Fruit fly (Drosophila melanogaster) whole organism, embryonic: Measurements from ENCODE around the gene MsrA.

Experiments used
- ATbp ChIP-seq: fragments of 200-800 bp; sonication (Bioruptor generic); optimal IDR thresholded peaks from 2 replicates; lab custom pipeline; 2017; ENCODE audit warnings: missing biosample characterization, mild to moderate bottlenecking, missing genetic modification characterization, missing genetic modification reagents
- Atf6 ChIP-seq: fragments of 200-800 bp; sonication (Bioruptor generic); IDR thresholded peaks from 2 replicates; pipeline ENCODE4 v1.3.6; 2022; ENCODE audit warnings: missing biosample characterization, missing genetic modification characterization
- Awh ChIP-seq: fragments of 200-800 bp; sonication (Bioruptor generic); IDR thresholded peaks from 2 replicates; pipeline ENCODE4, ENCODE4 v1.3.6; 2022; ENCODE audit warnings: missing biosample characterization, missing genetic modification characterization
- Bdp1 ChIP-seq: fragments of 200-800 bp; sonication (Bioruptor generic); optimal IDR thresholded peaks from 3 replicates; lab custom pipeline; 2016; ENCODE audit warnings: missing biosample characterization, missing genetic modification characterization
- Bgb ChIP-seq: fragments of 200-800 bp; sonication (Bioruptor generic); IDR thresholded peaks from 2 replicates; pipeline ENCODE4 v1.3.6; 2022; ENCODE audit warnings: missing biosample characterization, missing genetic modification characterization; ENCODE audit not compliant: partially characterized antibody
- Bteb2 ChIP-seq: fragments of 200-800 bp; sonication (Bioruptor generic); optimal IDR thresholded peaks from 2 replicates; lab custom pipeline; 2016; ENCODE audit warnings: missing biosample characterization, missing genetic modification characterization
- CG10321 ChIP-seq: fragments of 200-800 bp; sonication (Bioruptor generic); IDR thresholded peaks from 2 replicates; pipeline ENCODE4 v1.3.6; 2022; ENCODE audit warnings: missing biosample characterization, missing genetic modification characterization
- CG12071 ChIP-seq: fragments of 200-800 bp; sonication (Bioruptor generic); optimal IDR thresholded peaks from 3 replicates; lab custom pipeline; 2018; ENCODE audit warnings: missing biosample characterization, mild to moderate bottlenecking, missing genetic modification characterization
- CG13123 ChIP-seq: fragments of 200-800 bp; sonication (Bioruptor generic); optimal IDR thresholded peaks from 2 replicates; lab custom pipeline; 2016; ENCODE audit warnings: missing biosample characterization, missing genetic modification characterization
- CG14014 ChIP-seq: fragments of 200-800 bp; sonication (Bioruptor generic); IDR thresholded peaks from 2 replicates; pipeline ENCODE4 v1.3.6; 2022; ENCODE audit warnings: missing biosample characterization, missing genetic modification characterization
- CG15011 ChIP-seq: fragments of 200-800 bp; sonication (Bioruptor generic); optimal IDR thresholded peaks from 3 replicates; lab custom pipeline; 2018; ENCODE audit warnings: missing biosample characterization, mild to moderate bottlenecking, missing genetic modification characterization
- CG17912 ChIP-seq: fragments of 200-800 bp; sonication (Bioruptor generic); optimal IDR thresholded peaks from 2 replicates; lab custom pipeline; 2018; ENCODE audit warnings: missing biosample characterization, mild to moderate bottlenecking, missing genetic modification characterization
- CG18599 ChIP-seq: fragments of 200-800 bp; sonication (Bioruptor generic); optimal IDR thresholded peaks from 3 replicates; lab custom pipeline; 2017; ENCODE audit warnings: missing biosample characterization, missing genetic modification characterization, mild to moderate bottlenecking, moderate library complexity, missing genetic modification reagents
- CG18764 ChIP-seq: fragments of 200-800 bp; sonication (Bioruptor generic); optimal IDR thresholded peaks from 3 replicates; lab custom pipeline; 2016; ENCODE audit warnings: missing biosample characterization, missing genetic modification characterization
- CG31224 ChIP-seq: fragments of 200-800 bp; sonication (Bioruptor generic); IDR thresholded peaks from 2 replicates; pipeline ENCODE4 v1.3.6; 2022; ENCODE audit warnings: missing biosample characterization, missing genetic modification characterization
- CG34376 ChIP-seq: fragments of 200-800 bp; sonication (Bioruptor generic); optimal IDR thresholded peaks from 2 replicates; lab custom pipeline; 2018; ENCODE audit warnings: missing biosample characterization, mild to moderate bottlenecking, missing genetic modification characterization
- CG6175 ChIP-seq: fragments of 200-800 bp; sonication (Bioruptor generic); IDR thresholded peaks from 3 replicates; pipeline ENCODE4 v1.3.6; 2022; ENCODE audit warnings: missing biosample characterization, missing genetic modification characterization
- CG6272 ChIP-seq: fragments of 200-800 bp; sonication (Bioruptor generic); IDR thresholded peaks from 2 replicates; pipeline ENCODE4 v1.3.6; 2022; ENCODE audit warnings: missing biosample characterization, missing genetic modification characterization
- CG7987 ChIP-seq: fragments of 200-800 bp; sonication (Bioruptor generic); optimal IDR thresholded peaks from 2 replicates; lab custom pipeline; 2018; ENCODE audit warnings: missing biosample characterization, mild to moderate bottlenecking, missing genetic modification characterization, moderate library complexity
- CG9817 ChIP-seq: fragments of 200-800 bp; sonication (Bioruptor generic); optimal IDR thresholded peaks from 2 replicates; lab custom pipeline; 2018; ENCODE audit warnings: missing biosample characterization, mild to moderate bottlenecking, missing genetic modification characterization, moderate library complexity
- CkIIα-i1 ChIP-seq: fragments of 200-800 bp; sonication (Bioruptor generic); IDR thresholded peaks from 2 replicates; pipeline ENCODE4 v1.3.6; 2022; ENCODE audit warnings: missing biosample characterization, missing genetic modification characterization
- Dip2 ChIP-seq: fragments of 200-800 bp; sonication (Bioruptor generic); IDR thresholded peaks from 2 replicates; pipeline ENCODE4 v1.3.6; 2022; ENCODE audit warnings: missing biosample characterization, missing genetic modification characterization
- Dp ChIP-seq: fragments of 200-800 bp; sonication (Bioruptor generic); optimal IDR thresholded peaks from 2 replicates; lab custom pipeline; 2018; ENCODE audit warnings: missing biosample characterization, mild to moderate bottlenecking, missing genetic modification characterization, moderate library complexity
- Dref ChIP-seq: fragments of 200-800 bp; sonication (Bioruptor generic); IDR thresholded peaks from 2 replicates; pipeline ENCODE4 v1.3.6; 2022; ENCODE audit warnings: missing biosample characterization, missing genetic modification characterization
- HHEX ChIP-seq: fragments of 200-800 bp; sonication (Bioruptor generic); optimal IDR thresholded peaks from 3 replicates; lab custom pipeline; 2017; ENCODE audit warnings: missing biosample characterization, mild to moderate bottlenecking, missing genetic modification characterization, missing genetic modification reagents
- HLHmδ ChIP-seq: fragments of 200-800 bp; sonication (Bioruptor generic); optimal IDR thresholded peaks from 2 replicates; lab custom pipeline; 2018; ENCODE audit warnings: missing biosample characterization, mild to moderate bottlenecking, missing genetic modification characterization, moderate library complexity
- Hr51 ChIP-seq, 2 experiments: fragments of 200-800 bp; sonication (Bioruptor generic); optimal IDR thresholded peaks; 2 replicates in 1 of 2; 3 replicates in 1 of 2; lab custom pipeline; 2016 to 2018; ENCODE audit warnings: missing biosample characterization in 2 of 2, missing genetic modification characterization in 2 of 2, mild to moderate bottlenecking in 1 of 2, moderate library complexity in 1 of 2
- Jarid2 ChIP-seq: fragments of 200-800 bp; sonication (Bioruptor generic); optimal IDR thresholded peaks from 3 replicates; lab custom pipeline; 2017; ENCODE audit warnings: mild to moderate bottlenecking, missing biosample characterization, missing genetic modification reagents, missing genetic modification characterization
- Lpt ChIP-seq: fragments of >200 bp; optimal IDR thresholded peaks from 2 replicates; lab custom pipeline; 2018; ENCODE audit warnings: missing biosample characterization, missing genetic modification characterization
- MBD-R2 ChIP-seq: fragments of 200-800 bp; sonication (Bioruptor generic); IDR thresholded peaks from 2 replicates; pipeline ENCODE4 v1.3.6; 2022; ENCODE audit warnings: missing biosample characterization, missing genetic modification characterization
- Myb ChIP-seq: fragments of 200-800 bp; sonication (Bioruptor generic); optimal IDR thresholded peaks from 2 replicates; lab custom pipeline; 2016; ENCODE audit warnings: missing biosample characterization, missing genetic modification characterization
- Pdp1 ChIP-seq, 2 experiments: fragments of 200-800 bp; sonication (Bioruptor generic); optimal IDR thresholded peaks; 3 replicates each; lab custom pipeline; 2016; ENCODE audit warnings: missing biosample characterization in 2 of 2, missing genetic modification characterization in 2 of 2, mild to moderate bottlenecking in 1 of 2, moderate library complexity in 1 of 2
- Ptx1 ChIP-seq: fragments of 200-800 bp; sonication (Bioruptor generic); IDR thresholded peaks from 2 replicates; pipeline ENCODE4 v1.3.6; 2022; ENCODE audit warnings: missing biosample characterization, missing genetic modification characterization
- Trl ChIP-seq, 3 experiments: fragments of >200 bp in 2 of 3; fragments of 200-800 bp in 1 of 3; sonication (Bioruptor generic) in 1 of 3; optimal IDR thresholded peaks; 2 replicates in 1 of 3; 3 replicates in 2 of 3; lab custom pipeline; 2016 to 2017; ENCODE audit warnings: missing biosample characterization in 1 of 3, missing genetic modification characterization in 1 of 3
- amos ChIP-seq: fragments of 200-800 bp; sonication (Bioruptor generic); IDR thresholded peaks from 2 replicates; pipeline ENCODE4 v1.3.6; 2022; ENCODE audit warnings: missing biosample characterization, missing genetic modification characterization; ENCODE audit not compliant: partially characterized antibody
- ap ChIP-seq: fragments of 200-800 bp; sonication (Bioruptor generic); IDR thresholded peaks from 2 replicates; pipeline ENCODE4 v1.3.6; 2022; ENCODE audit warnings: missing biosample characterization, missing genetic modification characterization
- cwo ChIP-seq: fragments of 200-800 bp; sonication (Bioruptor generic); optimal IDR thresholded peaks from 3 replicates; lab custom pipeline; 2017; ENCODE audit warnings: missing biosample characterization, missing genetic modification characterization, mild to moderate bottlenecking, moderate library complexity, missing genetic modification reagents
- ems ChIP-seq: fragments of 200-800 bp; sonication (Bioruptor generic); optimal IDR thresholded peaks from 3 replicates; lab custom pipeline; 2016; ENCODE audit warnings: missing biosample characterization, missing genetic modification characterization
- fru ChIP-seq: fragments of >200 bp; optimal IDR thresholded peaks from 2 replicates; lab custom pipeline; 2017
- gcm2 ChIP-seq: fragments of 200-800 bp; sonication (Bioruptor generic); optimal IDR thresholded peaks from 2 replicates; lab custom pipeline; 2016; ENCODE audit warnings: missing biosample characterization, missing genetic modification characterization
- ind ChIP-seq: fragments of 200-800 bp; sonication (Bioruptor generic); optimal IDR thresholded peaks from 3 replicates; lab custom pipeline; 2016; ENCODE audit warnings: missing biosample characterization, missing genetic modification characterization
- insv ChIP-seq, 2 experiments: fragments of 200-800 bp; sonication (Bioruptor generic); optimal IDR thresholded peaks; 3 replicates each; lab custom pipeline; 2016 to 2018; ENCODE audit warnings: missing biosample characterization in 2 of 2, missing genetic modification characterization in 2 of 2
- kni ChIP-seq: fragments of 200-800 bp; sonication (Bioruptor generic); optimal IDR thresholded peaks from 3 replicates; lab custom pipeline; 2017; ENCODE audit warnings: mild to moderate bottlenecking, missing biosample characterization, missing genetic modification reagents, missing genetic modification characterization
- nerfin-2 ChIP-seq: fragments of 200-800 bp; sonication (Bioruptor generic); IDR thresholded peaks from 2 replicates; pipeline ENCODE4 v1.3.6; 2022; ENCODE audit warnings: missing biosample characterization, missing genetic modification characterization; ENCODE audit not compliant: partially characterized antibody
- pnt ChIP-seq: fragments of 200-800 bp; sonication (Bioruptor generic); optimal IDR thresholded peaks from 3 replicates; lab custom pipeline; 2016; ENCODE audit warnings: missing biosample characterization, missing genetic modification characterization
- repo ChIP-seq: fragments of 200-800 bp; sonication (Bioruptor generic); optimal IDR thresholded peaks from 2 replicates; lab custom pipeline; 2016; ENCODE audit warnings: missing biosample characterization, missing genetic modification characterization
- salm ChIP-seq: fragments of 200-800 bp; sonication (Bioruptor generic); optimal IDR thresholded peaks from 2 replicates; lab custom pipeline; 2018; ENCODE audit warnings: missing biosample characterization, mild to moderate bottlenecking, missing genetic modification characterization
- schlank ChIP-seq: fragments of 200-800 bp; sonication (Bioruptor generic); optimal IDR thresholded peaks from 2 replicates; lab custom pipeline; 2018; ENCODE audit warnings: missing biosample characterization, mild to moderate bottlenecking, missing genetic modification characterization
- scrt ChIP-seq: fragments of 200-800 bp; sonication (Bioruptor generic); optimal IDR thresholded peaks from 2 replicates; lab custom pipeline; 2018; ENCODE audit warnings: missing biosample characterization, mild to moderate bottlenecking, missing genetic modification characterization, moderate library complexity
- unpg ChIP-seq: fragments of 200-800 bp; sonication (Bioruptor generic); optimal IDR thresholded peaks from 3 replicates; lab custom pipeline; 2018; ENCODE audit warnings: missing biosample characterization, mild to moderate bottlenecking, missing genetic modification characterization, moderate library complexity
- zen2 ChIP-seq: fragments of 200-800 bp; sonication (Bioruptor generic); IDR thresholded peaks from 3 replicates; pipeline ENCODE4 v1.3.6; 2022; ENCODE audit warnings: missing biosample characterization, missing genetic modification characterization; ENCODE audit not compliant: partially characterized antibody

MsrA gene

DNA sequence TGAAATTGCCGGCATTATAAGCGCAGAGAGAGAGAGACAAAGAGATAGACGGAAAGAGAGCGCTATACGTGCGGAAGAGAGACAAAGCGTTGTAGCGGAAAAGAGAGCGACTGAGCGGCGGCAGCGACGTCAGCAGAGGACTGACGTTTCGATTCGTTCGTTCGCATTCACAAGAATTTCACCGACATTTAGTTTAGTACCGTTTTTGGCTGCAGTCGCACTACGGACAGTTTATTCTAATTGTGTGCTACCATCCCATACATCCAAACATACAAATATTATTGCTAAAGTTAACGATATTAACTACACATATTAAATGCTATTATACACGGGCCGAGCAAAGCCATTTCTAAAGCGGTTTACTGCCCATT lies 24.4 kb downstream of the MsrA start, which contains the start of gene CrebA (continued):
- TF ChIP-seq unpg (no peak), ATbp (GFP tag; lab: Kevin White, UChicago) (no peak), CG14014 (GFP tag; lab: Robert Waterston, UW) (no peak), CkIIα-i1 (no peak), Atf6 (GFP tag; lab: Robert Waterston, UW) (no peak), kni (GFP tag; lab: Kevin White, UChicago) (no peak), Bgb (GFP tag; lab: Robert Waterston, UW) (peak; percentile 30; the same call in 1 of the 2 replicates), insv (GFP tag; optimal IDR thresholded peaks at IDR 0.05; lab: Kevin White, UChicago) (no peak), zen2 (GFP tag; lab: Robert Waterston, UW) (no peak), Bdp1 (no peak), Hr51 (GFP tag; optimal IDR thresholded peaks at IDR 0.05; lab: Kevin White, UChicago) (no peak), CG10321 (GFP tag; lab: Robert Waterston, UW) (peak; percentile 55; the same call in 1 of the 2 replicates), CG15011 (no peak), Myb (GFP tag; lab: Kevin White, UChicago) (no peak), HHEX (GFP tag; lab: Kevin White, UChicago) (no peak), Pdp1 (GFP tag; optimal IDR thresholded peaks at IDR 0.05; lab: Kevin White, UChicago) (no peak), ind (no peak), Lpt (GFP tag; lab: Kevin White, UChicago) (no peak), schlank (no peak), CG34376 (GFP tag; lab: Kevin White, UChicago) (no peak), Bteb2 (GFP tag; lab: Kevin White, UChicago) (no peak), nerfin-2 (GFP tag; lab: Robert Waterston, UW) (no peak), Dip2 (GFP tag; lab: Robert Waterston, UW) (no peak), CG12071 (GFP tag; lab: Kevin White, UChicago) (no peak), ems (GFP tag; lab: Kevin White, UChicago) (no peak), CG6175 (GFP tag; lab: Robert Waterston, UW) (no peak), CG18764 (GFP tag; lab: Kevin White, UChicago) (no peak), CG13123 (no peak), Trl (optimal IDR thresholded peaks at IDR 0.05; lab: Kevin White, UChicago) (peak; percentile 94 to 95), Trl (GFP tag; optimal IDR thresholded peaks at IDR 0.05; lab: Kevin White, UChicago) (no peak), CG17912 (GFP tag; lab: Kevin White, UChicago) (no peak), HLHmδ (GFP tag; lab: Kevin White, UChicago) (peak; percentile 40), CG18599 (GFP tag; lab: Kevin White, UChicago) (no peak), Dp (GFP tag; lab: Kevin White, UChicago) (no peak), gcm2 (GFP tag; lab: Kevin White, UChicago) (no peak), CG6272 (GFP tag; lab: Robert Waterston, UW) (no peak), Ptx1 (GFP tag; lab: Robert Waterston, UW) (no peak), CG7987 (GFP tag; lab: Kevin White, UChicago) (no peak), Awh (GFP tag; lab: Robert Waterston, UW) (no peak), CG31224 (GFP tag; lab: Robert Waterston, UW) (no peak), salm (no peak), repo (GFP tag; lab: Kevin White, UChicago) (no peak), amos (GFP tag; lab: Robert Waterston, UW) (no peak), cwo (GFP tag; lab: Kevin White, UChicago) (no peak), MBD-R2 (GFP tag; lab: Robert Waterston, UW) (no peak), fru (lab: Kevin White, UChicago) (no peak), CG9817 (tag; lab: Kevin White, UChicago) (no peak), ap (GFP tag; lab: Robert Waterston, UW) (no peak), Dref (GFP tag; lab: Robert Waterston, UW) (no peak), pnt (GFP tag; lab: Kevin White, UChicago) (no peak), scrt (GFP tag; lab: Kevin White, UChicago) (no peak), Jarid2 (peak; percentile 81)
